Worm (Caenorhabditis elegans) whole organism, L4/young adult: ENCODE data around the gene srx-54.

Source experiments
- W03F9.2 ChIP-seq: fragments of 150-350 bp; optimal IDR thresholded peaks from 2 replicates; lab custom pipeline; 2014; ENCODE audit warnings: missing biosample characterization, missing genetic modification characterization
- dao-5 ChIP-seq: sonication (generic microtip); optimal IDR thresholded peaks from 2 replicates; lab custom pipeline; 2016; ENCODE audit warnings: missing genotype, missing genetic modification characterization, moderate library complexity, missing compliant biosample characterization
- him-1 ChIP-seq: sonication (generic microtip); optimal IDR thresholded peaks from 2 replicates; lab custom pipeline; 2016; ENCODE audit warnings: missing genotype, missing genetic modification reagents, missing genetic modification characterization, missing compliant biosample characterization

- TF ChIP-seq W03F9.2 (no peak), him-1 (tag; lab: Kevin White, UChicago) (no peak), dao-5 (tag; lab: Kevin White, UChicago) (no peak)
Observed at ce11 chrV:16992383-16992782, 17.4 kb downstream of the srx-54 start.
